Worm (Caenorhabditis elegans): ENCODE measurements around the gene R07B7.9.
A peak's percentile ranks its signal among the peaks of the same experiment; 100 is the strongest.

The R07B7.9 gene

ce11 chrV:12040823-12041606, 39.2 kb downstream of the R07B7.9 start, which contains the start of the genes kup-1 and F10C2.4 (continued):
- peak; percentile 48 for TF ChIP-seq isw-1 (GFP tag; IDR thresholded peaks at IDR 0.05)
- no peak for TF ChIP-seq pqm-1 (tag; optimal IDR thresholded peaks at IDR 0.05)
- no peak for TF ChIP-seq nhr-76 (tag; optimal IDR thresholded peaks at IDR 0.05)
- TF ChIP-seq pax-3 (tag; optimal IDR thresholded peaks at IDR 0.05): peak; percentile 55
- TF ChIP-seq nhr-20 (tag; optimal IDR thresholded peaks at IDR 0.05): peak; percentile 71
- peak; percentile 58 for TF ChIP-seq skn-1 (tag; optimal IDR thresholded peaks at IDR 0.05)
- no peak for TF ChIP-seq sptf-1 (tag; optimal IDR thresholded peaks at IDR 0.05)
- TF ChIP-seq swsn-7 (tag; optimal IDR thresholded peaks at IDR 0.05): peak; percentile 54
- peak; percentile 5 for TF ChIP-seq mep-1 (tag; optimal IDR thresholded peaks at IDR 0.05)
- no peak for TF ChIP-seq ama-1 (optimal IDR thresholded peaks at IDR 0.05)
- TF ChIP-seq ceh-88 (GFP tag; IDR thresholded peaks at IDR 0.05): no peak
- TF ChIP-seq nhr-85 (tag): peak; percentile 81
- no peak for TF ChIP-seq sup-37 (GFP tag; optimal IDR thresholded peaks at IDR 0.05)
- TF ChIP-seq egl-27 (tag; optimal IDR thresholded peaks at IDR 0.05): no peak
- TF ChIP-seq snu-23 (GFP tag; optimal IDR thresholded peaks at IDR 0.05): peak; percentile 76
- TF ChIP-seq mef-2 (tag; optimal IDR thresholded peaks at IDR 0.05): no peak
- TF ChIP-seq unc-98 (GFP tag; IDR thresholded peaks at IDR 0.05): no peak
- no peak for TF ChIP-seq tlp-1 (tag; optimal IDR thresholded peaks at IDR 0.05)
- peak; percentile 26 for TF ChIP-seq C04F5.9 (tag; optimal IDR thresholded peaks at IDR 0.05)
- TF ChIP-seq lin-13 (GFP tag; optimal IDR thresholded peaks at IDR 0.05): no peak
- TF ChIP-seq irx-1 (tag; optimal IDR thresholded peaks at IDR 0.05): peak; percentile 34
- TF ChIP-seq aly-2 (tag; optimal IDR thresholded peaks at IDR 0.05): no peak
- TF ChIP-seq zip-4 (GFP tag; optimal IDR thresholded peaks at IDR 0.05): no peak
- no peak for TF ChIP-seq fos-1 (tag; optimal IDR thresholded peaks at IDR 0.05)
- TF ChIP-seq dsc-1 (tag; optimal IDR thresholded peaks at IDR 0.05): peak; percentile 28
- TF ChIP-seq aha-1 (tag; optimal IDR thresholded peaks at IDR 0.05): no peak
- TF ChIP-seq fkh-8 (tag; optimal IDR thresholded peaks at IDR 0.05): peak; percentile 42
- peak; percentile 74 for TF ChIP-seq lin-15B (tag; optimal IDR thresholded peaks at IDR 0.05)
- peak; percentile 48 for TF ChIP-seq unc-86 (tag; optimal IDR thresholded peaks at IDR 0.05)
- TF ChIP-seq grh-1 (GFP tag; IDR thresholded peaks at IDR 0.05): no peak
- TF ChIP-seq lin-35 (GFP tag; optimal IDR thresholded peaks at IDR 0.05): peak; percentile 93 to 96
- no peak for TF ChIP-seq nhr-12 (tag; optimal IDR thresholded peaks at IDR 0.05)
- TF ChIP-seq Y116A8C.19 (tag; optimal IDR thresholded peaks at IDR 0.05; ENCODE audit: borderline replicate concordance): no peak
- no peak for TF ChIP-seq hlh-17 (GFP tag; optimal IDR thresholded peaks at IDR 0.05; ENCODE audit: borderline replicate concordance)
- no peak for TF ChIP-seq ces-1 (GFP tag; optimal IDR thresholded peaks at IDR 0.05)
- no peak for TF ChIP-seq alr-1 (tag; optimal IDR thresholded peaks at IDR 0.05; ENCODE audit: borderline replicate concordance)
- peak; percentile 50 for TF ChIP-seq rnt-1 (tag; optimal IDR thresholded peaks at IDR 0.05)

- peak; percentile 28 for TF ChIP-seq blmp-1 (tag; optimal IDR thresholded peaks at IDR 0.05)
- TF ChIP-seq mab-9 (GFP tag; IDR thresholded peaks at IDR 0.05): no peak
- TF ChIP-seq Y116A8C.19 (tag; optimal IDR thresholded peaks at IDR 0.05; ENCODE audit: borderline replicate concordance): no peak
- TF ChIP-seq nhr-85 (tag): peak; percentile 34
- peak; percentile 29 for TF ChIP-seq lin-14 (GFP tag; optimal IDR thresholded peaks at IDR 0.05)
Measured at ce11 chrV:12039755-12040154, 40.4 kb downstream of the R07B7.9 start.

DNA sequence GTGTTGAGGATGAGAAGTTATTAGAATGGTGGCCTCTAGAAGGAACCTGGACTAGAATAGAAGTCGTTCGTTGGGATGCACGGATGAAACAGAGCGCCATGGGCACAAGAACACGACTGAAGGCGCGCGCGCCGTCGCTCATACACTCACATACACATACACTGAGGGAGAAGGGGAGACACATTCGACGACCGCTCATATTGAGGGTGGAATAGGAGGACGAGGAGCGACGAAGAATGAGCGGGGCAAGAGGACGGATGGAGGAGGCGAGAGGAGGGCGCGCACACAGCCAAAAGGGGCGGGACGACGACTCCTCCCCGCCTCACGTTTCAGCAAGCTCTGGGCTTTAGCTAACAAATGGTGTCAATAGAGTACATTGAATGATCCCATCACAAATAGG, 41.4 kb downstream of the R07B7.9 start:
- peak; percentile 12 for TF ChIP-seq fkh-8 (tag; optimal IDR thresholded peaks at IDR 0.05)
- TF ChIP-seq unc-86 (tag; optimal IDR thresholded peaks at IDR 0.05): no peak
- peak in 1 of 3 experiments; percentile 34 for TF ChIP-seq dpl-1 (GFP tag; optimal IDR thresholded peaks at IDR 0.05)
- TF ChIP-seq snu-23 (GFP tag; optimal IDR thresholded peaks at IDR 0.05): peak; percentile 29
- TF ChIP-seq lsy-2 (tag; optimal IDR thresholded peaks at IDR 0.05): no peak
- no peak for TF ChIP-seq mef-2 (tag; optimal IDR thresholded peaks at IDR 0.05)
- peak in 2 of 3 experiments; percentile 8 to 58 for TF ChIP-seq ceh-82 (tag; optimal IDR thresholded peaks at IDR 0.05)
- TF ChIP-seq xbp-1 (tag; optimal IDR thresholded peaks at IDR 0.05): peak; percentile 22
- TF ChIP-seq efl-1 (optimal IDR thresholded peaks at IDR 0.05): no peak
- peak; percentile 18 to 58 for TF ChIP-seq efl-1 (GFP tag; optimal IDR thresholded peaks at IDR 0.05 in 1 of 2)
- peak; percentile 5 for TF ChIP-seq ama-1 (optimal IDR thresholded peaks at IDR 0.05)
- TF ChIP-seq swsn-7 (tag; optimal IDR thresholded peaks at IDR 0.05): peak; percentile 26
- peak in 1 of 2 experiments; percentile 54 for TF ChIP-seq lin-35 (GFP tag; optimal IDR thresholded peaks at IDR 0.05)
- TF ChIP-seq C34B4.2 (tag; optimal IDR thresholded peaks at IDR 0.05): no peak
- TF ChIP-seq nhr-20 (tag; optimal IDR thresholded peaks at IDR 0.05): peak; percentile 27
- TF ChIP-seq nhr-47 (tag; optimal IDR thresholded peaks at IDR 0.05): peak; percentile 46
- peak; percentile 31 for TF ChIP-seq pax-3 (tag; optimal IDR thresholded peaks at IDR 0.05)
- TF ChIP-seq aly-2 (tag; optimal IDR thresholded peaks at IDR 0.05): no peak
- TF ChIP-seq lin-14 (GFP tag; optimal IDR thresholded peaks at IDR 0.05): peak; percentile 51
- TF ChIP-seq vab-15 (tag; optimal IDR thresholded peaks at IDR 0.05): no peak

Measured in whole organism, L1 larva.